Fruit fly (Drosophila melanogaster) whole organism, embryonic: Measurements from ENCODE around the gene CG33325.

Experiments
- Bdp1 ChIP-seq: fragments of 200-800 bp; sonication (Bioruptor generic); optimal IDR thresholded peaks from 3 replicates; lab custom pipeline; 2016; ENCODE audit warnings: missing biosample characterization, missing genetic modification characterization
- CG11504 ChIP-seq: fragments of 200-800 bp; sonication (Bioruptor generic); optimal IDR thresholded peaks from 3 replicates; lab custom pipeline; 2019; ENCODE audit warnings: missing biosample characterization, mild to moderate bottlenecking, missing genetic modification characterization, moderate library complexity
- CG13287 ChIP-seq: fragments of 200-800 bp; sonication (Bioruptor generic); IDR thresholded peaks from 2 replicates; pipeline ENCODE4 v1.3.6; 2022; ENCODE audit warnings: missing biosample characterization, missing genetic modification characterization; ENCODE audit not compliant: partially characterized antibody
- CG15479 ChIP-seq: fragments of 200-800 bp; sonication (Bioruptor generic); optimal IDR thresholded peaks from 3 replicates; lab custom pipeline; 2019; ENCODE audit warnings: missing biosample characterization, mild to moderate bottlenecking, missing genetic modification characterization, moderate library complexity
- CG1603 ChIP-seq: fragments of 200-800 bp; sonication (Bioruptor generic); optimal IDR thresholded peaks from 2 replicates; lab custom pipeline; 2019; ENCODE audit warnings: missing biosample characterization, mild to moderate bottlenecking, missing genetic modification characterization, moderate library complexity
- CG1647 ChIP-seq: fragments of 200-800 bp; sonication (Bioruptor generic); optimal IDR thresholded peaks from 3 replicates; lab custom pipeline; 2016; ENCODE audit warnings: missing biosample characterization, missing genetic modification characterization
- CG17568 ChIP-seq: fragments of 200-800 bp; sonication (Bioruptor generic); optimal IDR thresholded peaks from 2 replicates; lab custom pipeline; 2018; ENCODE audit warnings: missing biosample characterization, mild to moderate bottlenecking, missing genetic modification characterization, moderate library complexity
- CG18011 ChIP-seq: fragments of 200-800 bp; sonication (Bioruptor generic); optimal IDR thresholded peaks from 2 replicates; lab custom pipeline; 2017; ENCODE audit warnings: missing biosample characterization, missing genetic modification characterization, mild to moderate bottlenecking, moderate library complexity, missing genotype
- CG2120 ChIP-seq: fragments of 200-800 bp; sonication (Bioruptor generic); optimal IDR thresholded peaks from 3 replicates; lab custom pipeline; 2016; ENCODE audit warnings: missing biosample characterization, missing genetic modification characterization
- CG34376 ChIP-seq: fragments of 200-800 bp; sonication (Bioruptor generic); optimal IDR thresholded peaks from 2 replicates; lab custom pipeline; 2018; ENCODE audit warnings: missing biosample characterization, mild to moderate bottlenecking, missing genetic modification characterization
- CG3995 ChIP-seq: fragments of 200-800 bp; sonication (Bioruptor generic); optimal IDR thresholded peaks from 3 replicates; lab custom pipeline; 2016; ENCODE audit warnings: missing biosample characterization, missing genetic modification characterization
- CG4360 ChIP-seq: fragments of 200-800 bp; sonication (Bioruptor generic); IDR thresholded peaks from 2 replicates; pipeline ENCODE4 v1.3.6; 2022; ENCODE audit warnings: missing biosample characterization, missing genetic modification characterization
- CG7357 ChIP-seq: fragments of 200-800 bp; sonication (Bioruptor generic); IDR thresholded peaks from 3 replicates; pipeline ENCODE4 v1.3.6; 2022; ENCODE audit warnings: missing biosample characterization, missing genetic modification characterization
- CG8924 ChIP-seq: fragments of 200-800 bp; optimal IDR thresholded peaks from 3 replicates; lab custom pipeline; 2019; ENCODE audit warnings: missing biosample characterization, mild to moderate bottlenecking, missing genetic modification characterization, moderate library complexity
- CG9876 ChIP-seq: fragments of 200-800 bp; sonication (Bioruptor generic); optimal IDR thresholded peaks from 2 replicates; lab custom pipeline; 2016; ENCODE audit warnings: missing biosample characterization, missing genetic modification characterization
- CoRest ChIP-seq: fragments of 200-800 bp; sonication (Bioruptor generic); optimal IDR thresholded peaks from 3 replicates; lab custom pipeline; 2018; ENCODE audit warnings: missing biosample characterization, mild to moderate bottlenecking, missing genetic modification characterization, moderate library complexity
- CrebB ChIP-seq: fragments of 200-800 bp; sonication (Bioruptor generic); optimal IDR thresholded peaks from 3 replicates; lab custom pipeline; 2018; ENCODE audit warnings: missing biosample characterization, mild to moderate bottlenecking, missing genetic modification characterization
- Doc3 ChIP-seq: fragments of 200-800 bp; sonication (Bioruptor generic); IDR thresholded peaks from 3 replicates; pipeline ENCODE4 v1.3.6; 2022; ENCODE audit warnings: missing biosample characterization, missing genetic modification characterization; ENCODE audit not compliant: partially characterized antibody
- HmgZ ChIP-seq: fragments of 200-800 bp; sonication (Bioruptor generic); optimal IDR thresholded peaks from 2 replicates; lab custom pipeline; 2018; ENCODE audit warnings: missing biosample characterization, mild to moderate bottlenecking, missing genetic modification characterization
- NC2β ChIP-seq: fragments of 200-800 bp; sonication (Bioruptor generic); optimal IDR thresholded peaks from 2 replicates; lab custom pipeline; 2016; ENCODE audit warnings: missing biosample characterization, missing genetic modification characterization
- Poxn ChIP-seq: fragments of 200-800 bp; sonication (Bioruptor generic); IDR thresholded peaks from 2 replicates; pipeline ENCODE4 v1.3.6; 2022; ENCODE audit warnings: missing biosample characterization, missing genetic modification characterization
- Rfx ChIP-seq: fragments of 200-800 bp; sonication (Bioruptor generic); IDR thresholded peaks from 2 replicates; pipeline ENCODE4 v1.3.6; 2022; ENCODE audit warnings: missing biosample characterization, missing genetic modification characterization
- Sox102F ChIP-seq: fragments of 200-800 bp; sonication (Bioruptor generic); optimal IDR thresholded peaks from 2 replicates; lab custom pipeline; 2018; ENCODE audit warnings: missing biosample characterization, mild to moderate bottlenecking, missing genetic modification characterization, moderate library complexity
- Trl ChIP-seq, 3 experiments: fragments of >200 bp in 2 of 3; fragments of 200-800 bp in 1 of 3; sonication (Bioruptor generic) in 1 of 3; optimal IDR thresholded peaks; 2 replicates in 1 of 3; 3 replicates in 2 of 3; lab custom pipeline; 2016 to 2017; ENCODE audit warnings: missing biosample characterization in 1 of 3, missing genetic modification characterization in 1 of 3
- Vsx1 ChIP-seq: fragments of 200-800 bp; sonication (Bioruptor generic); optimal IDR thresholded peaks from 2 replicates; lab custom pipeline; 2017; ENCODE audit warnings: missing biosample characterization, mild to moderate bottlenecking, missing genetic modification characterization, missing genetic modification reagents
- abd-A ChIP-seq: fragments of 200-800 bp; sonication (Bioruptor generic); optimal IDR thresholded peaks from 3 replicates; lab custom pipeline; 2019; ENCODE audit warnings: missing biosample characterization, mild to moderate bottlenecking, missing genetic modification characterization, moderate library complexity
- bbx ChIP-seq: fragments of 200-800 bp; sonication (Bioruptor generic); IDR thresholded peaks from 2 replicates; pipeline ENCODE4 v1.3.6; 2022; ENCODE audit warnings: missing biosample characterization, missing genetic modification characterization; ENCODE audit not compliant: partially characterized antibody
- crol ChIP-seq: fragments of 200-800 bp; sonication (Bioruptor generic); IDR thresholded peaks from 2 replicates; pipeline ENCODE4 v1.3.6; 2022; ENCODE audit warnings: missing biosample characterization, missing genetic modification characterization
- esg ChIP-seq: fragments of 200-800 bp; sonication (Bioruptor generic); conservative IDR thresholded peaks from 2 replicates; pipeline ENCODE4 v1.3.6; 2022; ENCODE audit warnings: missing biosample characterization, missing genetic modification characterization
- exex ChIP-seq: fragments of 200-800 bp; sonication (Bioruptor generic); optimal IDR thresholded peaks from 4 replicates; lab custom pipeline; 2018; ENCODE audit warnings: missing biosample characterization, mild to moderate bottlenecking, missing genetic modification characterization, moderate library complexity
- grn ChIP-seq: fragments of 200-800 bp; sonication (Bioruptor generic); optimal IDR thresholded peaks from 3 replicates; lab custom pipeline; 2017; ENCODE audit warnings: missing biosample characterization, missing genetic modification characterization
- lov ChIP-seq, 2 experiments: fragments of 200-800 bp in 1 of 2; fragments of >200 bp in 1 of 2; sonication (Bioruptor generic) in 1 of 2; IDR thresholded peaks in 1 of 2; optimal IDR thresholded peaks in 1 of 2; 2 replicates in 1 of 2; 3 replicates in 1 of 2; pipeline versions ENCODE4 v1.3.6 to Lab custom; 2017 to 2022; ENCODE audit warnings: missing biosample characterization in 1 of 2, missing genetic modification characterization in 1 of 2
- sc ChIP-seq, 3 experiments: fragments of >200 bp in 2 of 3; fragments of 200-800 bp in 1 of 3; sonication (Bioruptor generic) in 1 of 3; optimal IDR thresholded peaks; 2 replicates in 2 of 3; 3 replicates in 1 of 3; lab custom pipeline; 2017; ENCODE audit warnings: mild to moderate bottlenecking in 1 of 3, missing biosample characterization in 1 of 3, missing genetic modification characterization in 1 of 3, missing genetic modification reagents in 1 of 3
- scrt ChIP-seq: fragments of 200-800 bp; sonication (Bioruptor generic); optimal IDR thresholded peaks from 2 replicates; lab custom pipeline; 2018; ENCODE audit warnings: missing biosample characterization, mild to moderate bottlenecking, missing genetic modification characterization, moderate library complexity
- stc ChIP-seq: fragments of 200-800 bp; sonication (Bioruptor generic); IDR thresholded peaks from 2 replicates; pipeline ENCODE4 v1.3.6; 2022; ENCODE audit warnings: missing biosample characterization, missing genetic modification characterization
- tgo ChIP-seq: fragments of 200-800 bp; sonication (Bioruptor generic); IDR thresholded peaks from 3 replicates; pipeline ENCODE4 v1.3.6; 2022; ENCODE audit warnings: missing biosample characterization, missing genetic modification characterization
- trh ChIP-seq: fragments of 200-800 bp; sonication (Bioruptor generic); optimal IDR thresholded peaks from 2 replicates; lab custom pipeline; 2016; ENCODE audit warnings: missing biosample characterization, missing genetic modification characterization

The CG33325 gene

dm6 chr3R:8658688-8659087 is 21.1 kb downstream of the CG33325 start (continued):
- TF ChIP-seq CG15479 (GFP tag; lab: Kevin White, UChicago), result no peak
- no peak for TF ChIP-seq Vsx1 (GFP tag; lab: Kevin White, UChicago)
- no peak for TF ChIP-seq CG1603 (tag; lab: Kevin White, UChicago)
- TF ChIP-seq sc (optimal IDR thresholded peaks at IDR 0.05; lab: Kevin White, UChicago), result no peak
- no peak for TF ChIP-seq sc (GFP tag; optimal IDR thresholded peaks at IDR 0.05; lab: Kevin White, UChicago)
- TF ChIP-seq Sox102F, result no peak
- TF ChIP-seq esg (GFP tag; lab: Robert Waterston, UW), result no peak
- TF ChIP-seq Bdp1 (GFP tag; lab: Kevin White, UChicago), result no peak
- TF ChIP-seq CG17568 (GFP tag; lab: Kevin White, UChicago), result no peak
- no peak for TF ChIP-seq CG2120 (GFP tag; lab: Kevin White, UChicago)
- TF ChIP-seq Trl (optimal IDR thresholded peaks at IDR 0.05; lab: Kevin White, UChicago), result peak; percentile 71 to 80
- no peak for TF ChIP-seq Trl (GFP tag; optimal IDR thresholded peaks at IDR 0.05; lab: Kevin White, UChicago)
- peak; percentile 4; the same call in 1 of the 2 replicates for TF ChIP-seq Rfx (GFP tag; lab: Robert Waterston, UW)
- TF ChIP-seq CG7357 (GFP tag; lab: Robert Waterston, UW), result no peak
- peak; percentile 91 for TF ChIP-seq scrt
- TF ChIP-seq stc (GFP tag; lab: Robert Waterston, UW), result no peak
- no peak for TF ChIP-seq CG1647 (GFP tag; lab: Kevin White, UChicago)
- peak; percentile 22; the same call in 1 of the 2 replicates for TF ChIP-seq CG13287
- TF ChIP-seq CrebB (tag; lab: Kevin White, UChicago), result no peak
- TF ChIP-seq CG4360 (GFP tag; lab: Robert Waterston, UW), result 0 out of 2 replicates have a peak, but pooled peaks have one; percentile 43
- TF ChIP-seq bbx (GFP tag; lab: Robert Waterston, UW), result no peak
- TF ChIP-seq CG3995 (GFP tag; lab: Kevin White, UChicago), result no peak
- TF ChIP-seq tgo (GFP tag; lab: Robert Waterston, UW), result no peak
- TF ChIP-seq lov (optimal IDR thresholded peaks at IDR 0.05; lab: Kevin White, UChicago), result no peak
- no peak for TF ChIP-seq lov (GFP tag; IDR thresholded peaks at IDR 0.05; lab: Robert Waterston, UW)
- no peak for TF ChIP-seq crol (GFP tag; lab: Robert Waterston, UW)
- TF ChIP-seq NC2β, result no peak
- TF ChIP-seq abd-A (tag; lab: Kevin White, UChicago), result no peak
- TF ChIP-seq trh (GFP tag; lab: Kevin White, UChicago), result no peak
- peak; percentile 89 for TF ChIP-seq CG11504 (tag; lab: Kevin White, UChicago)
- no peak for TF ChIP-seq CG9876 (GFP tag; lab: Kevin White, UChicago)
- TF ChIP-seq Doc3 (GFP tag; lab: Robert Waterston, UW), result no peak
- TF ChIP-seq CoRest (tag; lab: Kevin White, UChicago), result no peak
- TF ChIP-seq CG8924 (tag; lab: Kevin White, UChicago), result no peak

- TF ChIP-seq CG18011, result no peak
- peak; percentile 8 for TF ChIP-seq grn (GFP tag; lab: Kevin White, UChicago)
- no peak for TF ChIP-seq Poxn (GFP tag; lab: Robert Waterston, UW)
- peak; percentile 6 for TF ChIP-seq CG34376 (GFP tag; lab: Kevin White, UChicago)
- peak; percentile 64 for TF ChIP-seq exex (tag; lab: Kevin White, UChicago)
- peak; percentile 8 for TF ChIP-seq HmgZ (tag; lab: Kevin White, UChicago)
These were observed 25.2 kb downstream of the CG33325 start, which contains the start of gene CG42489 for dm6 chr3R:8654666-8655065. Gene CG42489 (minus strand): TSS chr3R:8654766.
